Fruit fly (Drosophila melanogaster): ENCODE data around the gene CG42818.

Gene CG42818

dm6 chr2L:16269232-16270134 is 27.7 kb downstream of the CG42818 start (continued):
- TF ChIP-seq CG10366 (GFP tag; IDR thresholded peaks at IDR 0.05) = no peak
- peak; percentile 35 for TF ChIP-seq CG3163 (GFP tag; optimal IDR thresholded peaks at IDR 0.05)
- no peak for TF ChIP-seq dmrt11E (tag; optimal IDR thresholded peaks at IDR 0.05)
- no peak for TF ChIP-seq Rx (GFP tag; IDR thresholded peaks at IDR 0.05)
- peak; percentile 94 for TF ChIP-seq ash1 (GFP tag; optimal IDR thresholded peaks at IDR 0.05)
- TF ChIP-seq Oli (tag; optimal IDR thresholded peaks at IDR 0.05) = peak; percentile 0
- peak; percentile 33 for TF ChIP-seq CG4424 (GFP tag; optimal IDR thresholded peaks at IDR 0.05)
- TF ChIP-seq yki (optimal IDR thresholded peaks at IDR 0.05) = peak; percentile 46
- TF ChIP-seq CG13424 (tag; optimal IDR thresholded peaks at IDR 0.05) = peak; percentile 24
- TF ChIP-seq CG1529 (GFP tag; optimal IDR thresholded peaks at IDR 0.05) = peak; percentile 71
- peak; percentile 98 for TF ChIP-seq CG5180 (GFP tag; optimal IDR thresholded peaks at IDR 0.05)
- TF ChIP-seq Jarid2 (GFP tag; optimal IDR thresholded peaks at IDR 0.05) = peak; percentile 76
- TF ChIP-seq scrt (GFP tag; optimal IDR thresholded peaks at IDR 0.05) = peak; percentile 94
- TF ChIP-seq CG7372 (GFP tag; IDR thresholded peaks at IDR 0.05) = no peak
- peak; percentile 21 for TF ChIP-seq CHES-1-like (GFP tag; optimal IDR thresholded peaks at IDR 0.05)
- peak; percentile 77 for TF ChIP-seq CG15601 (tag; optimal IDR thresholded peaks at IDR 0.05)
- no peak for TF ChIP-seq fd3F (GFP tag; optimal IDR thresholded peaks at IDR 0.05)
- no peak for TF ChIP-seq aop (GFP tag; IDR thresholded peaks at IDR 0.05)
- no peak for TF ChIP-seq wdn (GFP tag; IDR thresholded peaks at IDR 0.05)
- peak; percentile 82 for TF ChIP-seq CG6254 (GFP tag; optimal IDR thresholded peaks at IDR 0.05)
- peak; percentile 96 for TF ChIP-seq CG13296 (GFP tag; optimal IDR thresholded peaks at IDR 0.05)
- TF ChIP-seq cg (GFP tag; optimal IDR thresholded peaks at IDR 0.05) = peak; percentile 67
- TF ChIP-seq abd-A (tag; optimal IDR thresholded peaks at IDR 0.05) = peak; percentile 94
- TF ChIP-seq YL-1 (GFP tag; optimal IDR thresholded peaks at IDR 0.05) = peak; percentile 98
- peak; percentile 90 for TF ChIP-seq ATbp (GFP tag; optimal IDR thresholded peaks at IDR 0.05)
- TF ChIP-seq CG18011 (GFP tag; optimal IDR thresholded peaks at IDR 0.05) = peak; percentile 49
- TF ChIP-seq pzg (GFP tag; optimal IDR thresholded peaks at IDR 0.05) = peak; percentile 27
- TF ChIP-seq ttk (GFP tag; IDR thresholded peaks at IDR 0.05) = no peak
- TF ChIP-seq Sry-β (GFP tag; optimal IDR thresholded peaks at IDR 0.05) = peak; percentile 52
- peak; percentile 24 for TF ChIP-seq Dp (GFP tag; optimal IDR thresholded peaks at IDR 0.05)
- TF ChIP-seq ac (GFP tag; optimal IDR thresholded peaks at IDR 0.05) = peak; percentile 17
- TF ChIP-seq CG8290 (GFP tag; optimal IDR thresholded peaks at IDR 0.05) = peak; percentile 42
- TF ChIP-seq CG8290 (tag; optimal IDR thresholded peaks at IDR 0.05) = peak; percentile 71 to 78
- TF ChIP-seq sens (GFP tag) = peak; percentile 84
- no peak for TF ChIP-seq CG12744 (GFP tag; optimal IDR thresholded peaks at IDR 0.05)
- TF ChIP-seq btn (GFP tag; optimal IDR thresholded peaks at IDR 0.05) = peak; percentile 48
- TF ChIP-seq CG13775 (GFP tag; optimal IDR thresholded peaks at IDR 0.05) = peak; percentile 53
- TF ChIP-seq PHDP (tag; optimal IDR thresholded peaks at IDR 0.05) = peak; percentile 76
- peak; percentile 72 for TF ChIP-seq pb (GFP tag; optimal IDR thresholded peaks at IDR 0.05)
- TF ChIP-seq Dbx (GFP tag; IDR thresholded peaks at IDR 0.05) = no peak
- peak; percentile 85 for TF ChIP-seq lbe (GFP tag; optimal IDR thresholded peaks at IDR 0.05)
- peak; percentile 92 for TF ChIP-seq gcm (GFP tag; optimal IDR thresholded peaks at IDR 0.05)
- peak; percentile 51 for TF ChIP-seq CTCF (GFP tag; optimal IDR thresholded peaks at IDR 0.05)
- no peak for TF ChIP-seq fru (optimal IDR thresholded peaks at IDR 0.05)
- TF ChIP-seq Doc3 (GFP tag; IDR thresholded peaks at IDR 0.05; ENCODE audit: partially characterized antibody) = no peak
- peak; percentile 43 for TF ChIP-seq CG7271 (tag; optimal IDR thresholded peaks at IDR 0.05)
- no peak for TF ChIP-seq CG30431 (GFP tag; optimal IDR thresholded peaks at IDR 0.05)
- no peak for TF ChIP-seq Sox102F (GFP tag; optimal IDR thresholded peaks at IDR 0.05)
- no peak for TF ChIP-seq CG8478 (optimal IDR thresholded peaks at IDR 0.05)
- TF ChIP-seq CG10209 (GFP tag; optimal IDR thresholded peaks at IDR 0.05) = peak; percentile 41
